Worm (Caenorhabditis elegans): ENCODE results near the gene F25B4.8.
A peak's percentile ranks its signal among the peaks of the same experiment; 100 is the strongest.

Gene F25B4.8

DNA sequence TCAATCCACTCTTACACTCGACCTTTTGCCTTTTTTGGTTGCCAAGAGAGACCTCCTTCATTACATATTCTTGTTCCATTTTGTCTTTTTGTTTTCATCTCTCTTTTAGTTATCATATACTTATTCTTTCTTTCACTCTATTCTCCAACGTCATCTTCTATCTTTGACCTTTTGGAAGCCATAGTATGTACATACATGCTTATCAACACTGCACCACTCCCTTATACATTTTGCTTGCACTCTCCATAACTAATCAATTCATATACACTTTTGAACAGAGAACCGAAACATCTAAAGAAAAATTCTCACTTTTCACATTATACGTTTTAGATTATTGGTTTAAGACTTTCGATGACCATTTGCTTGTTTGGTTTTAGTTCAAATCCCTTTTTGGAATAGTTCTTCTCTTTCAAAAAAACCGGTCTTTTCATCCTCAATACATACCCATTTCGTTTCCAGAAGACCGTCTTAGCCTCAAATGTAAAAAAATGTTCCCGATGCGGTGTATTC, 37.5 kb downstream of the F25B4.8 start, which contains the start of gene hex-2:
hex-2 (plus strand) TSS at position 460 of the 510 bp plus-strand sequence.
- TF ChIP-seq ceh-90 (tag; optimal IDR thresholded peaks at IDR 0.05) (no peak), jun-1 (tag; optimal IDR thresholded peaks at IDR 0.05) (no peak), pax-3 (tag; optimal IDR thresholded peaks at IDR 0.05) (no peak), aly-2 (tag; optimal IDR thresholded peaks at IDR 0.05) (no peak), tbx-2 (tag; optimal IDR thresholded peaks at IDR 0.05) (no peak), vab-15 (tag; optimal IDR thresholded peaks at IDR 0.05) (no peak), xbp-1 (tag; optimal IDR thresholded peaks at IDR 0.05) (no peak), elt-3 (tag; optimal IDR thresholded peaks at IDR 0.05) (no peak), efl-1 (optimal IDR thresholded peaks at IDR 0.05) (no peak), efl-1 (GFP tag; optimal IDR thresholded peaks at IDR 0.05 in 1 of 2) (peak in 1 of 2 experiments; percentile 51), elt-2 (tag; optimal IDR thresholded peaks at IDR 0.05) (peak; percentile 11), unc-130 (tag; optimal IDR thresholded peaks at IDR 0.05) (no peak), swsn-7 (tag; optimal IDR thresholded peaks at IDR 0.05) (no peak), fkh-4 (tag; optimal IDR thresholded peaks at IDR 0.05; ENCODE audit: borderline replicate concordance) (no peak)

DNA sequence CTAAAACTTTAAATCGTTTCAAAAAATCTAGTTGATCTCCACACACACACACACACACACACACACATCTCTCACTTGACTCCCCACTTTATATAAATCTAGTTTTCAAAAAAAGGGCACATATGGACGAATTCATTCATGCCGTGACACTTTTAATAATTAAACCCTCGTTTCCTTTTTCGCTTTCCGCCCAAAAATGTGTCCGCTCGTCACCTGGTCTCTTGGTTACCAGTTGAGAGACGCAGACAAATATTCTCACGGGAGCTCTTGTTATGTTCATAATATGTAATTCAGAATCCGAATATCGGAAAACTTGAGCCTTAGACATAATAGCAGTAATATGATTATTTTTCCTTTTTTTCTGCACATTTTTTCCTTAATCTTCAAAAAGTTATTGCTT, 39.6 kb downstream of the F25B4.8 start:
- TF ChIP-seq nhr-71 (tag; optimal IDR thresholded peaks at IDR 0.05) (peak; percentile 12), efl-1 (optimal IDR thresholded peaks at IDR 0.05) (no peak), efl-1 (GFP tag; optimal IDR thresholded peaks at IDR 0.05 in 1 of 2) (no peak), ceh-88 (GFP tag; IDR thresholded peaks at IDR 0.05) (no peak), ets-5 (GFP tag; IDR thresholded peaks at IDR 0.05) (no peak), dsc-1 (tag; optimal IDR thresholded peaks at IDR 0.05) (no peak), hpl-2 (GFP tag; optimal IDR thresholded peaks at IDR 0.05) (no peak), blmp-1 (tag; optimal IDR thresholded peaks at IDR 0.05) (no peak), nhr-28 (tag; optimal IDR thresholded peaks at IDR 0.05) (no peak), zip-4 (GFP tag; optimal IDR thresholded peaks at IDR 0.05) (no peak), elt-3 (tag; optimal IDR thresholded peaks at IDR 0.05) (no peak), nhr-12 (tag; optimal IDR thresholded peaks at IDR 0.05) (no peak), skn-1 (tag; optimal IDR thresholded peaks at IDR 0.05) (no peak), unc-130 (tag; optimal IDR thresholded peaks at IDR 0.05) (no peak), fkh-8 (tag; optimal IDR thresholded peaks at IDR 0.05) (peak; percentile 78), hlh-17 (GFP tag; optimal IDR thresholded peaks at IDR 0.05; ENCODE audit: borderline replicate concordance) (no peak), dpl-1 (GFP tag; optimal IDR thresholded peaks at IDR 0.05) (no peak), jun-1 (tag; optimal IDR thresholded peaks at IDR 0.05) (no peak), swsn-7 (tag; optimal IDR thresholded peaks at IDR 0.05) (no peak), nhr-237 (tag; optimal IDR thresholded peaks at IDR 0.05) (no peak), nhr-85 (tag) (peak; percentile 47), lin-14 (GFP tag; optimal IDR thresholded peaks at IDR 0.05) (peak; percentile 62), lsy-2 (tag; optimal IDR thresholded peaks at IDR 0.05) (peak in 1 of 2 experiments; percentile 15), nhr-76 (tag; optimal IDR thresholded peaks at IDR 0.05) (no peak), snu-23 (GFP tag; optimal IDR thresholded peaks at IDR 0.05) (peak; percentile 8), fkh-4 (tag; optimal IDR thresholded peaks at IDR 0.05; ENCODE audit: borderline replicate concordance) (no peak)

DNA sequence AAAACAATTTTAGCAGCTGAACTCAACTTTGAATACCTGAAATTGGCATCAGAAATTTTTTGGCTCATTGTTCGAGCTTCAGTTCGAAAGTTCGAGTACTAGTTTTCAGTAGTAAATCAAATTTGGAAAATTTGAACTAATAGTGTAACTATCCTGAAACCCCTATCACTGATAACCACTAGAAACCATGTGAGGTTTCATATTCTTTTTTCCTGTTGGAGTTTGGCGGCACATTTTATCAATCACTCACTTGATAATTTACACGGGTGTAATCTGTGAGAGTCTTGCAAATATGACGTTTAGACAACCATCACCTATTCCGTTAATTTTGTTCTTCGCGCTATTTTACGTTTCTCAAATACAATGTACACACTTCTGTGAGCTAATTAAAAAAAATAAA, 44.2 kb downstream of the F25B4.8 start, which contains the start of gene C14C11.4:
C14C11.4 (plus strand) TSS at position 252 of the 400 bp plus-strand sequence.
- TF ChIP-seq efl-1 (optimal IDR thresholded peaks at IDR 0.05) (no peak), efl-1 (GFP tag; optimal IDR thresholded peaks at IDR 0.05 in 1 of 2) (peak in 1 of 2 experiments; percentile 67), elt-2 (tag; optimal IDR thresholded peaks at IDR 0.05) (peak; percentile 53), ceh-90 (tag; optimal IDR thresholded peaks at IDR 0.05) (no peak)

DNA sequence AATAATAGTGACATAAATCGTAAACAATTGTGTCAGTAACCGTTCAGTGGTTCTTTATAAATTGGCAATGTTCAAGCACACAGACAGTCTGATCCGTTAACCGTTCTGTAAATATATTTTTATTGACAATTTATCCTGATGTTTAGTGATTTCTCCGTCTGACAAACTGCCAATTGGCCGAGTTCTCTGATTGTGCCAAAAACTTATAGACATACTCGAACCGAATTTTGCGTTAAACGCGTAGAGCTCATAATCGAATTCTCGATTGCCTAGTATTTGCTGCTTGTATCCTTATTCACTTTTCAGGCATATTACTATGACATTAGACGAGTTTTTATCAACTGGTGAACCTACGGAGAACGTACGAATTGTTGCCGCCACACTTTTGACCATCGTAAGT, 47.3 kb downstream of the F25B4.8 start, which contains the start of gene srx-117:
srx-117 (plus strand) TSS at position 301 of the 400 bp plus-strand sequence.
- TF ChIP-seq fkh-10 (GFP tag; optimal IDR thresholded peaks at IDR 0.05) (no peak), efl-1 (optimal IDR thresholded peaks at IDR 0.05) (no peak), efl-1 (GFP tag; optimal IDR thresholded peaks at IDR 0.05 in 1 of 2) (no peak), fos-1 (tag; optimal IDR thresholded peaks at IDR 0.05) (no peak), efl-3 (GFP tag; optimal IDR thresholded peaks at IDR 0.05) (no peak), aly-2 (tag; optimal IDR thresholded peaks at IDR 0.05) (no peak), tlp-1 (tag; optimal IDR thresholded peaks at IDR 0.05) (no peak), pqm-1 (tag; optimal IDR thresholded peaks at IDR 0.05) (no peak), nhr-76 (tag; optimal IDR thresholded peaks at IDR 0.05) (no peak), pax-3 (tag; optimal IDR thresholded peaks at IDR 0.05) (no peak), ceh-88 (GFP tag; IDR thresholded peaks at IDR 0.05) (no peak), aha-1 (tag; optimal IDR thresholded peaks at IDR 0.05) (no peak), nhr-237 (tag; optimal IDR thresholded peaks at IDR 0.05) (no peak), lin-35 (GFP tag; optimal IDR thresholded peaks at IDR 0.05) (no peak)
